Fruit fly (Drosophila melanogaster) whole organism, embryonic: ENCODE results near the gene Rpn12.
A peak's percentile ranks its signal among the peaks of the same experiment; 100 is the strongest.

Source experiments
- CG10979 ChIP-seq: fragments of 200-800 bp; sonication (Bioruptor generic); optimal IDR thresholded peaks from 2 replicates; lab custom pipeline; 2018; ENCODE audit warnings: missing biosample characterization, mild to moderate bottlenecking, missing genetic modification characterization, moderate library complexity
- CG11560 ChIP-seq: fragments of 200-800 bp; sonication (Bioruptor generic); IDR thresholded peaks from 3 replicates; pipeline ENCODE4 v1.3.6; 2022; ENCODE audit warnings: missing biosample characterization, missing genetic modification characterization
- CG14050 ChIP-seq: fragments of 200-800 bp; sonication (Bioruptor generic); IDR thresholded peaks from 3 replicates; pipeline ENCODE4 v1.3.6; 2022; ENCODE audit warnings: missing biosample characterization, missing genetic modification characterization
- CG14441 ChIP-seq: fragments of 200-800 bp; sonication (Bioruptor generic); IDR thresholded peaks from 2 replicates; pipeline ENCODE4 v1.3.6; 2022; ENCODE audit warnings: missing biosample characterization, missing genetic modification characterization
- CG14667 ChIP-seq: fragments of 200-800 bp; sonication (Bioruptor generic); IDR thresholded peaks from 2 replicates; pipeline ENCODE4 v1.3.6; 2022; ENCODE audit warnings: missing biosample characterization, missing genetic modification characterization
- CG15011 ChIP-seq: fragments of 200-800 bp; sonication (Bioruptor generic); optimal IDR thresholded peaks from 3 replicates; lab custom pipeline; 2018; ENCODE audit warnings: missing biosample characterization, mild to moderate bottlenecking, missing genetic modification characterization
- CG16815 ChIP-seq: fragments of 200-800 bp; sonication (Bioruptor generic); optimal IDR thresholded peaks from 3 replicates; lab custom pipeline; 2017; ENCODE audit warnings: missing biosample characterization, mild to moderate bottlenecking, missing genetic modification characterization
- CG17328 ChIP-seq: fragments of 200-800 bp; sonication (Bioruptor generic); IDR thresholded peaks from 2 replicates; pipeline ENCODE4 v1.3.6; 2022; ENCODE audit warnings: missing biosample characterization, missing genetic modification characterization
- CG17829 ChIP-seq: fragments of 200-800 bp; optimal IDR thresholded peaks from 2 replicates; lab custom pipeline; 2019; ENCODE audit warnings: missing biosample characterization, mild to moderate bottlenecking, missing genetic modification characterization, moderate library complexity
- CG30403 ChIP-seq: fragments of 200-800 bp; sonication (Bioruptor generic); optimal IDR thresholded peaks from 3 replicates; lab custom pipeline; 2016; ENCODE audit warnings: missing biosample characterization, missing genetic modification characterization
- CG33213 ChIP-seq: fragments of 200-800 bp; sonication (Bioruptor generic); optimal IDR thresholded peaks from 3 replicates; lab custom pipeline; 2016; ENCODE audit warnings: missing biosample characterization, missing genetic modification characterization
- CG34376 ChIP-seq: fragments of 200-800 bp; sonication (Bioruptor generic); optimal IDR thresholded peaks from 2 replicates; lab custom pipeline; 2018; ENCODE audit warnings: missing biosample characterization, mild to moderate bottlenecking, missing genetic modification characterization
- CG4282 ChIP-seq: fragments of 200-800 bp; sonication (Bioruptor generic); optimal IDR thresholded peaks from 2 replicates; lab custom pipeline; 2016; ENCODE audit warnings: missing biosample characterization, missing genetic modification characterization
- CG4707 ChIP-seq: fragments of 200-800 bp; sonication (Bioruptor generic); optimal IDR thresholded peaks from 2 replicates; lab custom pipeline; 2018; ENCODE audit warnings: missing biosample characterization, mild to moderate bottlenecking, missing genetic modification characterization, moderate library complexity
- CG4730 ChIP-seq: fragments of 200-800 bp; sonication (Bioruptor generic); IDR thresholded peaks from 2 replicates; pipeline ENCODE4 v1.3.6; 2022; ENCODE audit warnings: missing biosample characterization, missing genetic modification characterization
- CG4820 ChIP-seq: fragments of 200-800 bp; sonication (Bioruptor generic); optimal IDR thresholded peaks from 3 replicates; lab custom pipeline; 2016; ENCODE audit warnings: missing biosample characterization, missing genetic modification characterization
- CG7372 ChIP-seq: fragments of 200-800 bp; sonication (Bioruptor generic); IDR thresholded peaks from 2 replicates; pipeline ENCODE4 v1.3.6; 2022; ENCODE audit warnings: missing biosample characterization, missing genetic modification characterization
- CG7987 ChIP-seq: fragments of 200-800 bp; sonication (Bioruptor generic); optimal IDR thresholded peaks from 2 replicates; lab custom pipeline; 2018; ENCODE audit warnings: missing biosample characterization, mild to moderate bottlenecking, missing genetic modification characterization, moderate library complexity
- CG8281 ChIP-seq: fragments of 200-800 bp; sonication (Bioruptor generic); optimal IDR thresholded peaks from 2 replicates; lab custom pipeline; 2018; ENCODE audit warnings: missing biosample characterization, mild to moderate bottlenecking, missing genetic modification characterization, moderate library complexity
- Camta ChIP-seq: fragments of 200-800 bp; sonication (Bioruptor generic); optimal IDR thresholded peaks from 2 replicates; lab custom pipeline; 2016; ENCODE audit warnings: missing biosample characterization, missing genetic modification characterization
- CoRest ChIP-seq: fragments of 200-800 bp; sonication (Bioruptor generic); optimal IDR thresholded peaks from 3 replicates; lab custom pipeline; 2018; ENCODE audit warnings: missing biosample characterization, mild to moderate bottlenecking, missing genetic modification characterization, moderate library complexity
- D ChIP-seq, 2 experiments: fragments of 200-800 bp in 1 of 2; fragments of >200 bp in 1 of 2; sonication (Bioruptor generic) in 1 of 2; optimal IDR thresholded peaks; 2 replicates in 1 of 2; 3 replicates in 1 of 2; lab custom pipeline; 2017; ENCODE audit warnings: mild to moderate bottlenecking in 1 of 2, missing biosample characterization in 1 of 2, missing genetic modification characterization in 1 of 2, missing genetic modification reagents in 1 of 2
- D19B ChIP-seq: fragments of 200-800 bp; sonication (Bioruptor generic); optimal IDR thresholded peaks from 2 replicates; lab custom pipeline; 2017; ENCODE audit warnings: missing biosample characterization, mild to moderate bottlenecking, missing genetic modification characterization
- Doc2 ChIP-seq: fragments of 200-800 bp; sonication (Bioruptor generic); IDR thresholded peaks from 2 replicates; pipeline ENCODE4 v1.3.6; 2022; ENCODE audit warnings: missing biosample characterization, missing genetic modification characterization
- HLH54F ChIP-seq: fragments of 200-800 bp; sonication (Bioruptor generic); optimal IDR thresholded peaks from 3 replicates; lab custom pipeline; 2016; ENCODE audit warnings: missing biosample characterization, missing genetic modification characterization
- Hr3 ChIP-seq: fragments of 200-800 bp; sonication (Bioruptor generic); optimal IDR thresholded peaks from 3 replicates; lab custom pipeline; 2016; ENCODE audit warnings: missing biosample characterization, missing genetic modification characterization
- Hr39 ChIP-seq: fragments of >200 bp; optimal IDR thresholded peaks from 2 replicates; lab custom pipeline; 2017
- Lim3 ChIP-seq: fragments of 200-800 bp; sonication (Bioruptor generic); IDR thresholded peaks from 2 replicates; pipeline ENCODE4 v1.3.6; 2022; ENCODE audit warnings: missing biosample characterization, missing genetic modification characterization
- Lpt ChIP-seq: fragments of >200 bp; optimal IDR thresholded peaks from 2 replicates; lab custom pipeline; 2018; ENCODE audit warnings: missing biosample characterization, missing genetic modification characterization
- Max ChIP-seq: fragments of 200-800 bp; sonication (Bioruptor generic); optimal IDR thresholded peaks from 2 replicates; lab custom pipeline; 2016; ENCODE audit warnings: missing biosample characterization, mild to moderate bottlenecking, missing genetic modification characterization
- Meics ChIP-seq: fragments of 200-800 bp; sonication (Bioruptor generic); optimal IDR thresholded peaks from 2 replicates; lab custom pipeline; 2017; ENCODE audit warnings: missing biosample characterization, mild to moderate bottlenecking, missing genetic modification characterization
- NFAT ChIP-seq: fragments of 200-800 bp; sonication (Bioruptor generic); IDR thresholded peaks from 2 replicates; pipeline ENCODE4 v1.3.6; 2022; ENCODE audit warnings: missing biosample characterization, missing genetic modification characterization
- Xbp1 ChIP-seq: fragments of 200-800 bp; sonication (Bioruptor generic); optimal IDR thresholded peaks from 3 replicates; lab custom pipeline; 2016; ENCODE audit warnings: missing biosample characterization, mild to moderate bottlenecking, missing genetic modification characterization
- ac ChIP-seq: fragments of 200-800 bp; sonication (Bioruptor generic); optimal IDR thresholded peaks from 3 replicates; lab custom pipeline; 2017; ENCODE audit warnings: missing biosample characterization, mild to moderate bottlenecking, missing genetic modification characterization
- da ChIP-seq: fragments of 200-800 bp; sonication (Bioruptor generic); optimal IDR thresholded peaks from 2 replicates; lab custom pipeline; 2016; ENCODE audit warnings: missing biosample characterization, missing genetic modification characterization
- ems ChIP-seq: fragments of 200-800 bp; sonication (Bioruptor generic); optimal IDR thresholded peaks from 3 replicates; lab custom pipeline; 2016; ENCODE audit warnings: missing biosample characterization, missing genetic modification characterization
- fd102C ChIP-seq: fragments of 200-800 bp; sonication (Bioruptor generic); optimal IDR thresholded peaks from 2 replicates; lab custom pipeline; 2018; ENCODE audit warnings: missing biosample characterization, mild to moderate bottlenecking, missing genetic modification characterization, moderate library complexity
- fd3F ChIP-seq: fragments of 200-800 bp; sonication (Bioruptor generic); optimal IDR thresholded peaks from 2 replicates; lab custom pipeline; 2018; ENCODE audit warnings: missing biosample characterization, mild to moderate bottlenecking, missing genetic modification characterization, moderate library complexity
- fu2 ChIP-seq: fragments of 200-800 bp; sonication (Bioruptor generic); optimal IDR thresholded peaks from 2 replicates; lab custom pipeline; 2016; ENCODE audit warnings: missing biosample characterization, missing genetic modification characterization
- hb ChIP-seq: fragments of 200-800 bp; sonication (Bioruptor generic); IDR thresholded peaks from 3 replicates; pipeline ENCODE4 v1.3.6; 2022; ENCODE audit warnings: missing biosample characterization, missing genetic modification characterization; ENCODE audit not compliant: partially characterized antibody
- kah ChIP-seq: fragments of 200-800 bp; sonication (Bioruptor generic); optimal IDR thresholded peaks from 2 replicates; lab custom pipeline; 2018; ENCODE audit warnings: missing biosample characterization, mild to moderate bottlenecking, missing genetic modification characterization
- mirr ChIP-seq: fragments of 200-800 bp; sonication (Bioruptor generic); optimal IDR thresholded peaks from 3 replicates; lab custom pipeline; 2018; ENCODE audit warnings: missing biosample characterization, mild to moderate bottlenecking, missing genetic modification characterization
- org-1 ChIP-seq: fragments of 200-800 bp; sonication (Bioruptor generic); optimal IDR thresholded peaks from 2 replicates; lab custom pipeline; 2017; ENCODE audit warnings: missing biosample characterization, missing genetic modification characterization
- pan ChIP-seq, 4 experiments: fragments of >200 bp in 3 of 4; fragments of 200-800 bp in 1 of 4; sonication (Bioruptor generic) in 1 of 4; optimal IDR thresholded peaks in 3 of 4; IDR thresholded peaks in 1 of 4; 2 replicates each; pipeline versions ENCODE4 v1.3.6 to Lab custom; 2017 to 2022; ENCODE audit warnings: missing biosample characterization in 2 of 4, missing genetic modification characterization in 2 of 4, mixed read lengths in 1 of 4
- pfk ChIP-seq: fragments of 200-800 bp; sonication (Bioruptor generic); optimal IDR thresholded peaks from 2 replicates; lab custom pipeline; 2018; ENCODE audit warnings: missing biosample characterization, mild to moderate bottlenecking, missing genetic modification characterization, moderate library complexity
- pros ChIP-seq: fragments of 200-800 bp; sonication (Bioruptor generic); optimal IDR thresholded peaks from 3 replicates; lab custom pipeline; 2019; ENCODE audit warnings: missing biosample characterization, mild to moderate bottlenecking, missing genetic modification characterization, moderate library complexity
- repo ChIP-seq: fragments of 200-800 bp; sonication (Bioruptor generic); optimal IDR thresholded peaks from 2 replicates; lab custom pipeline; 2016; ENCODE audit warnings: missing biosample characterization, missing genetic modification characterization
- sens ChIP-seq: fragments of 200-800 bp; sonication (Bioruptor generic); peaks from one replicate; lab custom pipeline; 2016; ENCODE audit warnings: missing biosample characterization, missing genetic modification characterization
- sima ChIP-seq: fragments of 200-800 bp; sonication (Bioruptor generic); optimal IDR thresholded peaks from 2 replicates; lab custom pipeline; 2016; ENCODE audit warnings: missing biosample characterization, missing genetic modification characterization
- tgo ChIP-seq: fragments of 200-800 bp; sonication (Bioruptor generic); IDR thresholded peaks from 3 replicates; pipeline ENCODE4 v1.3.6; 2022; ENCODE audit warnings: missing biosample characterization, missing genetic modification characterization

Rpn12 gene

dm6 chr3L:16533932-16534331, 48.9 kb upstream of the Rpn12 start (continued):
- TF ChIP-seq D (optimal IDR thresholded peaks at IDR 0.05; lab: Kevin White, UChicago) (no peak), D (GFP tag; optimal IDR thresholded peaks at IDR 0.05; lab: Kevin White, UChicago) (peak; percentile 82), Hr3 (peak; percentile 75), CG7372 (GFP tag; lab: Robert Waterston, UW) (peak; percentile 69), CG8281 (tag; lab: Kevin White, UChicago) (peak; percentile 58), tgo (peak; percentile 67; the same call in 2 of the 3 replicates), CG33213 (GFP tag; lab: Kevin White, UChicago) (peak; percentile 30), sens (peak; percentile 95), Lpt (GFP tag; lab: Kevin White, UChicago) (no peak), kah (GFP tag; lab: Kevin White, UChicago) (peak; percentile 53), sima (GFP tag; lab: Kevin White, UChicago) (no peak), CG4820 (GFP tag; lab: Kevin White, UChicago) (peak; percentile 83), CG30403 (GFP tag; lab: Kevin White, UChicago) (peak; percentile 91), Camta (peak; percentile 75), ems (GFP tag; lab: Kevin White, UChicago) (peak; percentile 49), CG17829 (tag; lab: Kevin White, UChicago) (peak; percentile 85), CG4707 (GFP tag; lab: Kevin White, UChicago) (peak; percentile 26), CG14050 (GFP tag; lab: Robert Waterston, UW) (peak; percentile 63; the same call in 2 of the 3 replicates), pros (GFP tag; lab: Kevin White, UChicago) (no peak), CoRest (tag; lab: Kevin White, UChicago) (peak; percentile 92), mirr (GFP tag; lab: Kevin White, UChicago) (no peak), CG14667 (GFP tag; lab: Robert Waterston, UW) (peak; percentile 56; the same call in 1 of the 2 replicates), CG7987 (GFP tag; lab: Kevin White, UChicago) (no peak), CG16815 (peak; percentile 74), pfk (GFP tag; lab: Kevin White, UChicago) (no peak), fd3F (peak; percentile 79), ac (GFP tag; lab: Kevin White, UChicago) (no peak), Doc2 (GFP tag; lab: Robert Waterston, UW) (0 out of 2 replicates have a peak, but pooled peaks have one; percentile 28), Meics (GFP tag; lab: Kevin White, UChicago) (peak; percentile 85), D19B (GFP tag; lab: Kevin White, UChicago) (peak; percentile 53), da (GFP tag; lab: Kevin White, UChicago) (no peak), Lim3 (GFP tag; lab: Robert Waterston, UW) (no peak), pan (optimal IDR thresholded peaks at IDR 0.05; lab: Kevin White, UChicago) (no peak), pan (GFP tag; optimal IDR thresholded peaks at IDR 0.05 in 1 of 2, IDR thresholded peaks at IDR 0.05 in 1 of 2) (peak in 1 of 2 experiments; percentile 52), CG11560 (tag; lab: Robert Waterston, UW) (0 out of 3 replicates have a peak, but pooled peaks have one; percentile 61), Max (GFP tag; lab: Kevin White, UChicago) (peak; percentile 80), fd102C (GFP tag; lab: Kevin White, UChicago) (no peak), fu2 (GFP tag; lab: Kevin White, UChicago) (peak; percentile 56), Hr39 (no peak), CG4730 (GFP tag; lab: Robert Waterston, UW) (peak; percentile 57), CG10979 (tag; lab: Kevin White, UChicago) (peak; percentile 90), CG17328 (GFP tag; lab: Robert Waterston, UW) (no peak; the same call in 1 of the 2 replicates), hb (no peak), CG4282 (GFP tag; lab: Kevin White, UChicago) (no peak), NFAT (GFP tag; lab: Robert Waterston, UW) (no peak), org-1 (GFP tag; lab: Kevin White, UChicago) (peak; percentile 73), CG15011 (peak; percentile 72), HLH54F (GFP tag; lab: Kevin White, UChicago) (peak; percentile 51), CG14441 (GFP tag; lab: Robert Waterston, UW) (peak; percentile 61), repo (GFP tag; lab: Kevin White, UChicago) (peak; percentile 11), CG34376 (peak; percentile 26), Xbp1 (GFP tag; lab: Kevin White, UChicago) (peak; percentile 82)
